Fruit fly (Drosophila melanogaster) whole organism, embryonic: ENCODE results near the gene slp1.

ENCODE experiments used
- CG10267 ChIP-seq: fragments of 200-800 bp; sonication (Bioruptor generic); optimal IDR thresholded peaks from 2 replicates; lab custom pipeline; 2018; ENCODE audit warnings: missing biosample characterization, mild to moderate bottlenecking, missing genetic modification characterization, moderate library complexity
- CG10565 ChIP-seq: fragments of 200-800 bp; sonication (Bioruptor generic); optimal IDR thresholded peaks from 3 replicates; lab custom pipeline; 2016; ENCODE audit warnings: missing biosample characterization, mild to moderate bottlenecking, missing genetic modification characterization
- CG11560 ChIP-seq: fragments of 200-800 bp; sonication (Bioruptor generic); IDR thresholded peaks from 3 replicates; pipeline ENCODE4 v1.3.6; 2022; ENCODE audit warnings: missing biosample characterization, missing genetic modification characterization
- CG14014 ChIP-seq: fragments of 200-800 bp; sonication (Bioruptor generic); IDR thresholded peaks from 2 replicates; pipeline ENCODE4 v1.3.6; 2022; ENCODE audit warnings: missing biosample characterization, missing genetic modification characterization
- CG14667 ChIP-seq: fragments of 200-800 bp; sonication (Bioruptor generic); IDR thresholded peaks from 2 replicates; pipeline ENCODE4 v1.3.6; 2022; ENCODE audit warnings: missing biosample characterization, missing genetic modification characterization
- CG15479 ChIP-seq: fragments of 200-800 bp; sonication (Bioruptor generic); optimal IDR thresholded peaks from 3 replicates; lab custom pipeline; 2019; ENCODE audit warnings: missing biosample characterization, mild to moderate bottlenecking, missing genetic modification characterization, moderate library complexity
- CG16815 ChIP-seq: fragments of 200-800 bp; sonication (Bioruptor generic); optimal IDR thresholded peaks from 3 replicates; lab custom pipeline; 2017; ENCODE audit warnings: missing biosample characterization, mild to moderate bottlenecking, missing genetic modification characterization
- CG17186 ChIP-seq: fragments of 200-800 bp; sonication (Bioruptor generic); optimal IDR thresholded peaks from 3 replicates; lab custom pipeline; 2017; ENCODE audit warnings: missing biosample characterization, missing genetic modification reagents, missing genetic modification characterization
- CG17802 ChIP-seq: fragments of 200-800 bp; sonication (Bioruptor generic); optimal IDR thresholded peaks from 2 replicates; lab custom pipeline; 2018; ENCODE audit warnings: missing biosample characterization, mild to moderate bottlenecking, missing genetic modification characterization, moderate library complexity
- CG30403 ChIP-seq: fragments of 200-800 bp; sonication (Bioruptor generic); optimal IDR thresholded peaks from 3 replicates; lab custom pipeline; 2016; ENCODE audit warnings: missing biosample characterization, missing genetic modification characterization
- CG31441 ChIP-seq: fragments of 200-800 bp; sonication (Bioruptor generic); IDR thresholded peaks from 2 replicates; pipeline ENCODE4 v1.3.6; 2022; ENCODE audit warnings: missing biosample characterization, missing genetic modification characterization
- CG3838 ChIP-seq: fragments of 200-800 bp; sonication (Bioruptor generic); optimal IDR thresholded peaks from 3 replicates; lab custom pipeline; 2016; ENCODE audit warnings: missing biosample characterization, missing genetic modification characterization
- CG4360 ChIP-seq: fragments of 200-800 bp; sonication (Bioruptor generic); IDR thresholded peaks from 2 replicates; pipeline ENCODE4 v1.3.6; 2022; ENCODE audit warnings: missing biosample characterization, missing genetic modification characterization
- CG6791 ChIP-seq: fragments of 200-800 bp; sonication (Bioruptor generic); IDR thresholded peaks from 3 replicates; pipeline ENCODE4 v1.3.6; 2022; ENCODE audit warnings: missing biosample characterization, missing genetic modification characterization; ENCODE audit not compliant: partially characterized antibody
- CG7556 ChIP-seq: fragments of 200-800 bp; sonication (Bioruptor generic); optimal IDR thresholded peaks from 2 replicates; lab custom pipeline; 2017; ENCODE audit warnings: missing biosample characterization, mild to moderate bottlenecking, missing genetic modification characterization
- CG7928 ChIP-seq: fragments of 200-800 bp; sonication (Bioruptor generic); optimal IDR thresholded peaks from 2 replicates; lab custom pipeline; 2017; ENCODE audit warnings: missing biosample characterization, mild to moderate bottlenecking, missing genetic modification characterization
- CG8944 ChIP-seq: fragments of 200-800 bp; sonication (Bioruptor generic); optimal IDR thresholded peaks from 3 replicates; lab custom pipeline; 2016; ENCODE audit warnings: missing biosample characterization, missing genetic modification characterization
- CoRest ChIP-seq: fragments of 200-800 bp; sonication (Bioruptor generic); optimal IDR thresholded peaks from 3 replicates; lab custom pipeline; 2018; ENCODE audit warnings: missing biosample characterization, mild to moderate bottlenecking, missing genetic modification characterization, moderate library complexity
- D19B ChIP-seq: fragments of 200-800 bp; sonication (Bioruptor generic); optimal IDR thresholded peaks from 2 replicates; lab custom pipeline; 2017; ENCODE audit warnings: missing biosample characterization, mild to moderate bottlenecking, missing genetic modification characterization
- Drgx ChIP-seq: fragments of 200-800 bp; sonication (Bioruptor generic); IDR thresholded peaks from 2 replicates; pipeline ENCODE4 v1.3.6; 2022; ENCODE audit warnings: missing biosample characterization, missing genetic modification characterization
- HLH54F ChIP-seq: fragments of 200-800 bp; sonication (Bioruptor generic); optimal IDR thresholded peaks from 3 replicates; lab custom pipeline; 2016; ENCODE audit warnings: missing biosample characterization, missing genetic modification characterization
- Hr39 ChIP-seq: fragments of >200 bp; optimal IDR thresholded peaks from 2 replicates; lab custom pipeline; 2017
- Hr51 ChIP-seq, 2 experiments: fragments of 200-800 bp; sonication (Bioruptor generic); optimal IDR thresholded peaks; 2 replicates in 1 of 2; 3 replicates in 1 of 2; lab custom pipeline; 2016 to 2018; ENCODE audit warnings: missing biosample characterization in 2 of 2, missing genetic modification characterization in 2 of 2, mild to moderate bottlenecking in 1 of 2, moderate library complexity in 1 of 2
- Kr ChIP-seq: fragments of 200-800 bp; sonication (Bioruptor generic); optimal IDR thresholded peaks from 2 replicates; lab custom pipeline; 2017; ENCODE audit warnings: missing biosample characterization, mild to moderate bottlenecking, missing genetic modification characterization
- Lhr ChIP-seq: fragments of 200-800 bp; sonication (Bioruptor generic); optimal IDR thresholded peaks from 3 replicates; lab custom pipeline; 2017; ENCODE audit warnings: mild to moderate bottlenecking, missing biosample characterization, missing genetic modification reagents, missing genetic modification characterization
- Opbp ChIP-seq: fragments of 200-800 bp; sonication (Bioruptor generic); IDR thresholded peaks from 3 replicates; pipeline ENCODE4 v1.3.6; 2022; ENCODE audit warnings: missing biosample characterization, missing genetic modification characterization; ENCODE audit not compliant: partially characterized antibody
- Ptx1 ChIP-seq: fragments of 200-800 bp; sonication (Bioruptor generic); IDR thresholded peaks from 2 replicates; pipeline ENCODE4 v1.3.6; 2022; ENCODE audit warnings: missing biosample characterization, missing genetic modification characterization
- Six4 ChIP-seq: fragments of 200-800 bp; sonication (Bioruptor generic); optimal IDR thresholded peaks from 2 replicates; lab custom pipeline; 2016; ENCODE audit warnings: missing biosample characterization, missing genetic modification characterization
- Vsx1 ChIP-seq: fragments of 200-800 bp; sonication (Bioruptor generic); optimal IDR thresholded peaks from 2 replicates; lab custom pipeline; 2017; ENCODE audit warnings: missing biosample characterization, mild to moderate bottlenecking, missing genetic modification characterization, missing genetic modification reagents
- Xbp1 ChIP-seq: fragments of 200-800 bp; sonication (Bioruptor generic); optimal IDR thresholded peaks from 3 replicates; lab custom pipeline; 2016; ENCODE audit warnings: missing biosample characterization, mild to moderate bottlenecking, missing genetic modification characterization
- br ChIP-seq: fragments of >200 bp; optimal IDR thresholded peaks from 2 replicates; lab custom pipeline; 2017
- ci ChIP-seq: fragments of 200-800 bp; sonication (Bioruptor generic); IDR thresholded peaks from 3 replicates; pipeline ENCODE4 v1.3.6; 2022; ENCODE audit warnings: missing biosample characterization, missing genetic modification characterization
- crp ChIP-seq, 2 experiments: fragments of 200-800 bp; sonication (Bioruptor generic); optimal IDR thresholded peaks; 2 replicates in 1 of 2; 3 replicates in 1 of 2; lab custom pipeline; 2017; ENCODE audit warnings: missing biosample characterization in 2 of 2, missing genetic modification characterization in 2 of 2, mild to moderate bottlenecking in 1 of 2, moderate library complexity in 1 of 2
- cwo ChIP-seq: fragments of 200-800 bp; sonication (Bioruptor generic); optimal IDR thresholded peaks from 3 replicates; lab custom pipeline; 2017; ENCODE audit warnings: missing biosample characterization, missing genetic modification characterization, mild to moderate bottlenecking, moderate library complexity, missing genetic modification reagents
- dimm ChIP-seq: fragments of 200-800 bp; sonication (Bioruptor generic); IDR thresholded peaks from 2 replicates; pipeline ENCODE4 v1.3.6; 2022; ENCODE audit warnings: missing biosample characterization, missing genetic modification characterization
- ems ChIP-seq: fragments of 200-800 bp; sonication (Bioruptor generic); optimal IDR thresholded peaks from 3 replicates; lab custom pipeline; 2016; ENCODE audit warnings: missing biosample characterization, missing genetic modification characterization
- ewg ChIP-seq: fragments of 200-800 bp; sonication (Bioruptor generic); optimal IDR thresholded peaks from 3 replicates; lab custom pipeline; 2017; ENCODE audit warnings: mild to moderate bottlenecking, missing biosample characterization, missing genetic modification reagents, missing genetic modification characterization
- gsb-n ChIP-seq: fragments of 200-800 bp; sonication (Bioruptor generic); optimal IDR thresholded peaks from 3 replicates; lab custom pipeline; 2018; ENCODE audit warnings: missing biosample characterization, mild to moderate bottlenecking, missing genetic modification characterization
- jigr1 ChIP-seq: fragments of 200-800 bp; sonication (Bioruptor generic); IDR thresholded peaks from 3 replicates; pipeline ENCODE4 v1.3.6; 2022; ENCODE audit warnings: missing biosample characterization, missing genetic modification characterization
- kni ChIP-seq: fragments of 200-800 bp; sonication (Bioruptor generic); optimal IDR thresholded peaks from 3 replicates; lab custom pipeline; 2017; ENCODE audit warnings: mild to moderate bottlenecking, missing biosample characterization, missing genetic modification reagents, missing genetic modification characterization
- nom ChIP-seq: fragments of 200-800 bp; sonication (Bioruptor generic); optimal IDR thresholded peaks from 2 replicates; lab custom pipeline; 2017; ENCODE audit warnings: missing biosample characterization, missing genetic modification characterization, mild to moderate bottlenecking, moderate library complexity, missing genetic modification reagents
- oc ChIP-seq: fragments of 200-800 bp; sonication (Bioruptor generic); optimal IDR thresholded peaks from 2 replicates; lab custom pipeline; 2018; ENCODE audit warnings: missing biosample characterization, mild to moderate bottlenecking, missing genetic modification characterization, moderate library complexity
- odd ChIP-seq: fragments of 200-800 bp; sonication (Bioruptor generic); optimal IDR thresholded peaks from 2 replicates; lab custom pipeline; 2017; ENCODE audit warnings: missing biosample characterization, mild to moderate bottlenecking, missing genetic modification characterization
- pfk ChIP-seq: fragments of 200-800 bp; sonication (Bioruptor generic); optimal IDR thresholded peaks from 2 replicates; lab custom pipeline; 2018; ENCODE audit warnings: missing biosample characterization, mild to moderate bottlenecking, missing genetic modification characterization, moderate library complexity
- pzg ChIP-seq: fragments of 200-800 bp; sonication (Bioruptor generic); optimal IDR thresholded peaks from 3 replicates; lab custom pipeline; 2018; ENCODE audit warnings: missing biosample characterization, mild to moderate bottlenecking, missing genetic modification characterization, moderate library complexity
- repo ChIP-seq: fragments of 200-800 bp; sonication (Bioruptor generic); optimal IDR thresholded peaks from 2 replicates; lab custom pipeline; 2016; ENCODE audit warnings: missing biosample characterization, missing genetic modification characterization
- sens ChIP-seq: fragments of 200-800 bp; sonication (Bioruptor generic); peaks from one replicate; lab custom pipeline; 2016; ENCODE audit warnings: missing biosample characterization, missing genetic modification characterization
- sqz ChIP-seq: fragments of 200-800 bp; sonication (Bioruptor generic); optimal IDR thresholded peaks from 3 replicates; lab custom pipeline; 2018; ENCODE audit warnings: missing biosample characterization, mild to moderate bottlenecking, missing genetic modification characterization
- tio ChIP-seq: fragments of 200-800 bp; sonication (Bioruptor generic); optimal IDR thresholded peaks from 2 replicates; lab custom pipeline; 2017; ENCODE audit warnings: missing biosample characterization, missing genetic modification characterization, inconsistent platforms
- ttk ChIP-seq: fragments of 200-800 bp; sonication (Bioruptor generic); IDR thresholded peaks from 2 replicates; pipeline ENCODE4 v2.1.2; 2022; ENCODE audit warnings: missing biosample characterization, missing genetic modification characterization
- z ChIP-seq: fragments of 200-800 bp; sonication (Bioruptor generic); IDR thresholded peaks from 3 replicates; pipeline ENCODE4 v1.3.6; 2022; ENCODE audit warnings: missing biosample characterization, missing genetic modification characterization

Gene slp1

DNA sequence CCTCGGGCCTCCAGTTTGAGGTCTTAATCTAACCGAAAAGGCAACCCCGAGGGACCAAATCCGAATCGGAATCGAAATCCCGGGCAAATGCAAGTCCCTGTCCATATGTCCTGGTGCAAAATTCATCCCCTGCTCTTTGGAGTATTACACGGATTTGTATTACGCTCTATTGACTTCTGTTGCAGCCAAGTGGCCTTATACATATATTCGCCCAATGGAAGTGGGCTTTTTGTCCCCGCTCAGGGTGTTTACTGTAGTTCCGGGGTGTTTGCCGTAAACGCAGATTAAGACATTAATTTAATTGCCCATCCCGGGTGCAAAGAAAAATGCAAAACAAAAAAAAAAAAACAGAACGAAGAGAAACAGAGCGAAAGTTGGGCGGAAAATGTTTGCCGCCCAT is 21.0 kb downstream of the slp1 start (continued):
- TF ChIP-seq Vsx1 (GFP tag; lab: Kevin White, UChicago): no peak
- TF ChIP-seq Opbp (GFP tag; lab: Robert Waterston, UW): no peak
- no peak for TF ChIP-seq cwo (GFP tag; lab: Kevin White, UChicago)
- TF ChIP-seq Lhr: no peak
- TF ChIP-seq CoRest (tag; lab: Kevin White, UChicago): no peak
- TF ChIP-seq CG7556: no peak
- TF ChIP-seq CG10565 (GFP tag; lab: Kevin White, UChicago): no peak
- TF ChIP-seq CG8944 (GFP tag; lab: Kevin White, UChicago): no peak
- TF ChIP-seq HLH54F (GFP tag; lab: Kevin White, UChicago): no peak
- no peak for TF ChIP-seq Kr (GFP tag; lab: Kevin White, UChicago)
- TF ChIP-seq pzg (GFP tag; lab: Kevin White, UChicago): no peak
- no peak for TF ChIP-seq crp (GFP tag; optimal IDR thresholded peaks at IDR 0.05; lab: Kevin White, UChicago)
- TF ChIP-seq CG30403 (GFP tag; lab: Kevin White, UChicago): no peak
- TF ChIP-seq CG11560 (tag; lab: Robert Waterston, UW): no peak
- no peak for TF ChIP-seq ttk
- TF ChIP-seq CG3838: no peak
- peak; percentile 69 for TF ChIP-seq gsb-n (tag; lab: Kevin White, UChicago)
- peak; percentile 41 for TF ChIP-seq oc
- TF ChIP-seq Hr51 (GFP tag; optimal IDR thresholded peaks at IDR 0.05; lab: Kevin White, UChicago): no peak
- no peak for TF ChIP-seq ci (GFP tag; lab: Robert Waterston, UW)
- TF ChIP-seq pfk (GFP tag; lab: Kevin White, UChicago): no peak
- TF ChIP-seq tio (GFP tag; lab: Kevin White, UChicago): no peak
- TF ChIP-seq sqz: peak; percentile 44
- no peak for TF ChIP-seq CG14014 (GFP tag; lab: Robert Waterston, UW)
- no peak for TF ChIP-seq repo (GFP tag; lab: Kevin White, UChicago)
- TF ChIP-seq CG17802 (tag; lab: Kevin White, UChicago): no peak
- TF ChIP-seq kni (GFP tag; lab: Kevin White, UChicago): peak; percentile 36
- no peak for TF ChIP-seq dimm (GFP tag; lab: Robert Waterston, UW)
- no peak for TF ChIP-seq ems (GFP tag; lab: Kevin White, UChicago)
- no peak for TF ChIP-seq CG10267 (tag; lab: Kevin White, UChicago)
- TF ChIP-seq CG7928: no peak

DNA sequence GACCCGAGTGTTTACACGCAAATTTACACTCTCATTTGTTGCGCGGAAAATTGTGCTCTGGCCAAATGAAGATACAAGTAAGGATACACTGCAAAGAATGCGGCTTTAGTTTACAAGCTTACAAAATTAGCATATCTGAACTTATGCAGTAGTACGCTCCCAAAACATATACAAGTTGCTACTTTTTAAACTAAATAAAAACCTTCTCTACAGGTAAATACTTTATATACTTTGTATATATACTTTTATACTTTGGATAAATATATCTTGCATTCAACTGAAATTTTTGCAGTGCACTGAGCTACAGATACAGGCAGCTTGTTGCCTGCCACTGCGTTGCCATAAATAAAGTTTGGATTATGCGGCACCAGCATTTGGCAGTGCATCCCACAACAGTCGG is 22.4 kb downstream of the slp1 start:
- TF ChIP-seq nom (GFP tag; lab: Kevin White, UChicago): no peak
- peak; percentile 58 for TF ChIP-seq sens

DNA sequence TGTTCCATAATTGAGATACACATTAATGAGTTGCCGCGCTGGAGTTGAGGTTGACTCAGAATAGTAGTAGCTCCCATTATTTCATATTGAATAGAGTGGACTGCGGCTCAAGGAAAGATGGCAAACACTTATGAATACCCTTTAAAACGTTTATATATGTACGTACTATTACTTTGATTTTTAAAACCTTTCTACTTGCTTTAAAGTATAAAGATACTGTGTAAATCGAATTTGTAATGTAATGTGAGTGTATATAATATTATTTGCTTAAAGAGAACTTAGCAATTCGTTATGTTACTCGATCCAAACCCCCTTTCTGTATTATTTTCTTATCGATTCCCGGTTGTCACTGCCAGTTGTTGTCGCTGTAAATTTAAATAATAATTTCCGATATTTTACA is 25.8 kb downstream of the slp1 start:
- TF ChIP-seq CG6791 (GFP tag; lab: Robert Waterston, UW): no peak
- no peak for TF ChIP-seq CG15479 (GFP tag; lab: Kevin White, UChicago)
- TF ChIP-seq Drgx: no peak
- no peak for TF ChIP-seq jigr1
- TF ChIP-seq CG16815 (GFP tag; lab: Kevin White, UChicago): no peak
- TF ChIP-seq CG14667 (GFP tag; lab: Robert Waterston, UW): no peak
- TF ChIP-seq Xbp1 (GFP tag; lab: Kevin White, UChicago): peak; percentile 9
- no peak for TF ChIP-seq CG4360 (GFP tag; lab: Robert Waterston, UW)
- no peak for TF ChIP-seq D19B (GFP tag; lab: Kevin White, UChicago)
- TF ChIP-seq Six4 (GFP tag; lab: Kevin White, UChicago): no peak
- peak; percentile 71 for TF ChIP-seq CG31441 (GFP tag; lab: Robert Waterston, UW)
- peak; percentile 10 for TF ChIP-seq ewg (GFP tag; lab: Kevin White, UChicago)
- no peak for TF ChIP-seq br (lab: Kevin White, UChicago)
- TF ChIP-seq z (GFP tag; lab: Robert Waterston, UW): no peak
- TF ChIP-seq CG17186 (GFP tag; lab: Kevin White, UChicago): no peak
- TF ChIP-seq odd: no peak
- no peak for TF ChIP-seq Hr39 (lab: Kevin White, UChicago)
- 0 out of 2 replicates have a peak, but pooled peaks have one; percentile 11 for TF ChIP-seq Ptx1 (GFP tag; lab: Robert Waterston, UW)
